Worm (Caenorhabditis elegans) whole organism, L4 larva: Measurements from ENCODE around the gene F36D4.4.

Experiments
- R02D3.7 ChIP-seq: fragments of 150-350 bp; sonication (generic microtip); optimal IDR thresholded peaks from 3 replicates; lab custom pipeline; 2014; ENCODE audit warnings: missing biosample characterization, missing genetic modification characterization
- Y105C5A.15 ChIP-seq: fragments of 200-800 bp; sonication (Bioruptor generic); IDR thresholded peaks from 2 replicates; pipeline ENCODE4 v1.3.6; 2022; ENCODE audit warnings: missing genetic modification characterization, missing compliant biosample characterization
- Y48G9A.11 ChIP-seq: fragments of 200-800 bp; sonication (Bioruptor generic); IDR thresholded peaks from 2 replicates; pipeline ENCODE4 v1.3.6; 2022; ENCODE audit warnings: missing genetic modification reagents, missing genetic modification characterization, missing compliant biosample characterization
- Y5F2A.4 ChIP-seq: fragments of 200-800 bp; sonication (Bioruptor generic); optimal IDR thresholded peaks from 2 replicates; lab custom pipeline; 2018; ENCODE audit warnings: mild to moderate bottlenecking, missing genetic modification characterization, missing compliant biosample characterization
- ZK337.2 ChIP-seq: fragments of 200-800 bp; sonication (Bioruptor generic); IDR thresholded peaks from 2 replicates; pipeline ENCODE4 v1.3.6; 2022; ENCODE audit warnings: missing genetic modification reagents, missing genetic modification characterization, missing compliant biosample characterization
- ama-1 ChIP-seq: fragments of 150-350 bp; optimal IDR thresholded peaks from 2 replicates; lab custom pipeline; 2014; ENCODE audit warnings: inconsistent platforms, mixed read lengths
- arid-1 ChIP-seq: fragments of 200-800 bp; sonication (Bioruptor generic); conservative IDR thresholded peaks from 2 replicates; pipeline ENCODE4 v1.3.6; 2022; ENCODE audit warnings: missing genetic modification reagents, missing genetic modification characterization, missing compliant biosample characterization
- ceh-28 ChIP-seq: fragments of 150-350 bp; optimal IDR thresholded peaks from 2 replicates; lab custom pipeline; 2014; ENCODE audit warnings: missing biosample characterization, missing genetic modification reagents, missing genetic modification characterization
- ceh-32 ChIP-seq: sonication (generic microtip); optimal IDR thresholded peaks from 2 replicates; lab custom pipeline; 2016; ENCODE audit warnings: mild to moderate bottlenecking, missing genetic modification characterization, missing compliant biosample characterization; ENCODE audit not compliant: poor library complexity
- ceh-44 ChIP-seq: fragments of 200-800 bp; sonication (Bioruptor generic); IDR thresholded peaks from 2 replicates; pipeline ENCODE4 v1.3.6; 2022; ENCODE audit warnings: missing genetic modification reagents, missing genetic modification characterization, missing compliant biosample characterization
- ces-1 ChIP-seq: fragments of 150-350 bp; sonication (generic microtip); optimal IDR thresholded peaks from 4 replicates; lab custom pipeline; 2014; ENCODE audit warnings: missing biosample characterization, missing genetic modification reagents, missing genetic modification characterization
- cey-2 ChIP-seq: sonication (generic microtip); optimal IDR thresholded peaks from 3 replicates; lab custom pipeline; 2017; ENCODE audit warnings: missing genetic modification characterization, mild to moderate bottlenecking, missing compliant biosample characterization, antibody characterized with exemption, borderline replicate concordance; ENCODE audit not compliant: insufficient read depth
- ctbp-1 ChIP-seq: fragments of 200-800 bp; sonication (Bioruptor generic); IDR thresholded peaks from 2 replicates; pipeline ENCODE4 v1.3.6; 2022; ENCODE audit warnings: missing genetic modification reagents, missing genetic modification characterization, missing compliant biosample characterization
- daf-19 ChIP-seq: fragments of 200-800 bp; sonication (Bioruptor generic); conservative IDR thresholded peaks from 2 replicates; pipeline ENCODE4 v1.3.6; 2022; ENCODE audit warnings: missing genetic modification characterization, missing compliant biosample characterization
- daf-8 ChIP-seq: fragments of 200-800 bp; sonication (Bioruptor generic); IDR thresholded peaks from 2 replicates; pipeline ENCODE4 v1.3.6; 2022; ENCODE audit warnings: missing genetic modification characterization, missing compliant biosample characterization
- dmd-6 ChIP-seq: fragments of 200-800 bp; sonication (Bioruptor generic); IDR thresholded peaks from 2 replicates; pipeline ENCODE4 v1.3.6; 2022; ENCODE audit warnings: missing genetic modification reagents, missing genetic modification characterization, missing compliant biosample characterization
- dmd-8 ChIP-seq: fragments of 200-800 bp; sonication (Bioruptor generic); IDR thresholded peaks from 2 replicates; pipeline ENCODE4 v1.3.6; 2022; ENCODE audit warnings: missing genetic modification characterization, missing compliant biosample characterization
- dve-1 ChIP-seq: sonication (generic microtip); optimal IDR thresholded peaks from 2 replicates; lab custom pipeline; 2017; ENCODE audit warnings: antibody characterized with exemption, mild to moderate bottlenecking, missing genetic modification characterization, missing compliant biosample characterization; ENCODE audit not compliant: insufficient read depth
- egl-43 ChIP-seq: fragments of 200-800 bp; sonication (Bioruptor generic); IDR thresholded peaks from 2 replicates; pipeline ENCODE4 v1.3.6; 2022; ENCODE audit warnings: missing genetic modification reagents, missing genetic modification characterization, missing compliant biosample characterization
- fkh-10 ChIP-seq: fragments of 150-350 bp; optimal IDR thresholded peaks from 2 replicates; lab custom pipeline; 2014; ENCODE audit warnings: missing biosample characterization, missing genetic modification reagents, missing genetic modification characterization
- fos-1 ChIP-seq: fragments of 150-350 bp; optimal IDR thresholded peaks from 2 replicates; lab custom pipeline; 2014; ENCODE audit warnings: missing biosample characterization, missing genetic modification characterization
- gei-8 ChIP-seq: fragments of 200-800 bp; sonication (Bioruptor generic); optimal IDR thresholded peaks from 2 replicates; lab custom pipeline; 2018; ENCODE audit warnings: mild to moderate bottlenecking, missing genetic modification characterization, missing compliant biosample characterization
- lin-1 ChIP-seq: fragments of 200-800 bp; sonication (Bioruptor generic); IDR thresholded peaks from 2 replicates; pipeline ENCODE4 v1.3.6; 2022; ENCODE audit warnings: missing genetic modification reagents, missing genetic modification characterization, missing compliant biosample characterization
- lsy-2 ChIP-seq, 2 experiments: fragments of 150-350 bp in 1 of 2; sonication (generic microtip) in 1 of 2; optimal IDR thresholded peaks; 2 replicates each; lab custom pipeline; 2014 to 2017; ENCODE audit warnings: missing biosample characterization in 2 of 2, missing genetic modification characterization in 2 of 2
- madf-5 ChIP-seq, 2 experiments: fragments of 200-800 bp; sonication (Bioruptor generic); IDR thresholded peaks; 2 replicates each; pipeline ENCODE4 v1.3.6; 2022; ENCODE audit warnings: missing compliant biosample characterization in 2 of 2, missing genetic modification characterization in 2 of 2
- mdl-1 ChIP-seq, 2 experiments: fragments of 150-350 bp in 1 of 2; sonication (generic microtip) in 1 of 2; optimal IDR thresholded peaks; 2 replicates each; lab custom pipeline; 2014 to 2017; ENCODE audit warnings: missing biosample characterization in 2 of 2, missing genetic modification characterization in 2 of 2
- mdt-29 ChIP-seq: fragments of 200-800 bp; sonication (Bioruptor generic); IDR thresholded peaks from 2 replicates; pipeline ENCODE4 v1.3.6; 2022; ENCODE audit warnings: missing genetic modification reagents, missing genetic modification characterization, missing compliant biosample characterization
- mxl-3 ChIP-seq: fragments of 200-800 bp; sonication (Bioruptor generic); optimal IDR thresholded peaks from 2 replicates; lab custom pipeline; 2018; ENCODE audit warnings: mild to moderate bottlenecking, missing genetic modification characterization, missing compliant biosample characterization
- nhr-102 ChIP-seq: sonication (generic microtip); optimal IDR thresholded peaks from 2 replicates; lab custom pipeline; 2016; ENCODE audit warnings: mild to moderate bottlenecking, missing genetic modification characterization, moderate library complexity, missing compliant biosample characterization
- nhr-11 ChIP-seq: fragments of 150-350 bp; optimal IDR thresholded peaks from 2 replicates; lab custom pipeline; 2014; ENCODE audit warnings: missing biosample characterization, missing genetic modification characterization
- nhr-77 ChIP-seq: fragments of 150-350 bp; optimal IDR thresholded peaks from 2 replicates; lab custom pipeline; 2014; ENCODE audit warnings: missing biosample characterization, missing genetic modification characterization
- pha-4 ChIP-seq, 2 experiments: fragments of 150-350 bp in 1 of 2; fragments of 200-800 bp in 1 of 2; sonication (Bioruptor generic) in 1 of 2; IDR thresholded peaks in 1 of 2; optimal IDR thresholded peaks in 1 of 2; 2 replicates each; pipeline versions ENCODE4 v1.3.6 to Lab custom; 2014 to 2022; ENCODE audit warnings: missing genetic modification characterization in 2 of 2, missing genetic modification reagents in 2 of 2, missing biosample characterization in 1 of 2, missing compliant biosample characterization in 1 of 2
- set-16 ChIP-seq: fragments of 200-800 bp; sonication (Bioruptor generic); IDR thresholded peaks from 2 replicates; pipeline ENCODE4 v1.3.6; 2022; ENCODE audit warnings: missing genetic modification reagents, missing genetic modification characterization, missing compliant biosample characterization
- skn-1 ChIP-seq: fragments of 150-350 bp; optimal IDR thresholded peaks from 2 replicates; lab custom pipeline; 2014; ENCODE audit warnings: missing biosample characterization, missing genetic modification characterization
- snpc-1.2 ChIP-seq: fragments of 200-800 bp; sonication (Bioruptor generic); IDR thresholded peaks from 2 replicates; pipeline ENCODE4 v1.3.6; 2022; ENCODE audit warnings: missing genetic modification reagents, missing genetic modification characterization, missing compliant biosample characterization
- tag-97 ChIP-seq: fragments of 200-800 bp; sonication (Bioruptor generic); IDR thresholded peaks from 2 replicates; pipeline ENCODE4 v1.3.6; 2022; ENCODE audit warnings: missing genetic modification characterization, missing compliant biosample characterization
- unc-130 ChIP-seq: sonication (generic microtip); optimal IDR thresholded peaks from 2 replicates; lab custom pipeline; 2016; ENCODE audit warnings: missing genetic modification reagents, missing genetic modification characterization, missing compliant biosample characterization
- unc-39 ChIP-seq: sonication (generic microtip); optimal IDR thresholded peaks from 2 replicates; lab custom pipeline; 2017; ENCODE audit warnings: missing biosample characterization, missing genetic modification characterization
- zfp-3 ChIP-seq: fragments of 200-800 bp; sonication (Bioruptor generic); conservative IDR thresholded peaks from 2 replicates; pipeline ENCODE4 v1.3.6; 2022; ENCODE audit warnings: missing genetic modification reagents, missing genetic modification characterization, missing compliant biosample characterization
- zip-11 ChIP-seq: fragments of 200-800 bp; sonication (Bioruptor generic); IDR thresholded peaks from 2 replicates; pipeline ENCODE4 v1.3.6; 2022; ENCODE audit warnings: missing genetic modification characterization, missing compliant biosample characterization

The F36D4.4 gene

ce11 chrV:9408869-9409268, 5.5 kb downstream of the F36D4.4 start:
- TF ChIP-seq ctbp-1 (GFP tag; lab: Robert Waterston, UW) = 0 out of 2 replicates have a peak, but pooled peaks have one; percentile 53
- TF ChIP-seq nhr-11 = no peak
- TF ChIP-seq ceh-32 (tag; lab: Kevin White, UChicago) = no peak
- no peak for TF ChIP-seq skn-1 (tag; lab: Kevin White, UChicago)
- peak; percentile 58 for TF ChIP-seq fkh-10
- no peak for TF ChIP-seq cey-2 (tag; lab: Kevin White, UChicago)
- peak; percentile 69 for TF ChIP-seq ces-1 (GFP tag; lab: Kevin White, UChicago)

- TF ChIP-seq zip-11 (no peak), R02D3.7 (tag; lab: Kevin White, UChicago) (no peak), mdt-29 (no peak), ama-1 (lab: Kevin White, UChicago) (no peak), fos-1 (tag; lab: Kevin White, UChicago) (no peak), dmd-6 (GFP tag; lab: Robert Waterston, UW) (no peak), unc-130 (GFP tag; lab: Kevin White, UChicago) (peak; percentile 21), set-16 (GFP tag; lab: Robert Waterston, UW) (no peak), arid-1 (GFP tag; lab: Robert Waterston, UW) (no peak), unc-39 (tag; lab: Kevin White, UChicago) (no peak), dmd-8 (GFP tag; lab: Robert Waterston, UW) (no peak), egl-43 (GFP tag; lab: Robert Waterston, UW) (no peak), Y48G9A.11 (no peak), snpc-1.2 (GFP tag; lab: Robert Waterston, UW) (no peak), zfp-3 (0 out of 2 replicates have a peak, but pooled peaks have one; percentile 42), ceh-44 (GFP tag; lab: Robert Waterston, UW) (no peak), lin-1 (no peak), fkh-10 (no peak), ceh-28 (tag; lab: Kevin White, UChicago) (no peak), Y5F2A.4 (no peak), nhr-102 (tag; lab: Kevin White, UChicago) (no peak), lsy-2 (tag; optimal IDR thresholded peaks at IDR 0.05; lab: Kevin White, UChicago) (no peak), Y105C5A.15 (GFP tag; lab: Robert Waterston, UW) (no peak), gei-8 (GFP tag; lab: Kevin White, UChicago) (no peak), daf-8 (GFP tag; lab: Robert Waterston, UW) (no peak), mxl-3 (GFP tag; lab: Kevin White, UChicago) (no peak), mdl-1 (tag; optimal IDR thresholded peaks at IDR 0.05; lab: Kevin White, UChicago) (no peak), nhr-77 (no peak), daf-19 (0 out of 2 replicates have a peak, but pooled peaks have one; percentile 39), madf-5 (GFP tag; IDR thresholded peaks at IDR 0.05; lab: Robert Waterston, UW) (0 out of 4 replicates have a peak, but pooled peaks of 1 of the 2 experiments have one; percentile 32), tag-97 (GFP tag; lab: Robert Waterston, UW) (no peak), pha-4 (GFP tag; IDR thresholded peaks at IDR 0.05; lab: Robert Waterston, UW) (no peak), pha-4 (tag; optimal IDR thresholded peaks at IDR 0.05; lab: Kevin White, UChicago) (no peak), dve-1 (tag; lab: Kevin White, UChicago) (peak; percentile 42), ZK337.2 (GFP tag; lab: Robert Waterston, UW) (no peak)
- TF ChIP-seq, all 104 proteins: peak for 5
These were observed 7.5 kb downstream of the F36D4.4 start for ce11 chrV:9406890-9407289.
